Worm (Caenorhabditis elegans): ENCODE measurements around the gene der-2.
A peak's percentile ranks its signal among the peaks of the same experiment; 100 is the strongest.

The der-2 gene

ce11 chrIII:7179538-7180301 lies 43.2 kb downstream of the der-2 start, which contains the start of the genes rps-14 and rpl-36 (continued):
- TF ChIP-seq ceh-27 (GFP tag; optimal IDR thresholded peaks at IDR 0.05) (peak; percentile 61), fkh-3 (tag; optimal IDR thresholded peaks at IDR 0.05) (no peak), athp-1 (tag; optimal IDR thresholded peaks at IDR 0.05) (no peak), F39B2.1 (GFP tag; IDR thresholded peaks at IDR 0.05) (no peak), cebp-1 (GFP tag; IDR thresholded peaks at IDR 0.05) (no peak), cebp-1 (tag; optimal IDR thresholded peaks at IDR 0.05) (peak; percentile 77), mel-28 (tag; optimal IDR thresholded peaks at IDR 0.05; ENCODE audit: borderline replicate concordance) (no peak), madf-6 (GFP tag; IDR thresholded peaks at IDR 0.05) (peak; percentile 70), ceh-100 (GFP tag; IDR thresholded peaks at IDR 0.05) (peak; percentile 61), madf-8 (GFP tag; conservative IDR thresholded peaks at IDR 0.05) (0 out of 2 replicates have a peak, but pooled peaks have one; percentile 15), ztf-3 (GFP tag; optimal IDR thresholded peaks at IDR 0.05) (no peak), Y53G8AR.9 (GFP tag; conservative IDR thresholded peaks at IDR 0.05) (0 out of 2 replicates have a peak, but pooled peaks have one; percentile 28), somi-1 (GFP tag; optimal IDR thresholded peaks at IDR 0.05) (no peak), lin-40 (tag; optimal IDR thresholded peaks at IDR 0.05) (peak; percentile 82), Y95B8A.8 (GFP tag; IDR thresholded peaks at IDR 0.05) (no peak), nfyb-1 (GFP tag; IDR thresholded peaks at IDR 0.05) (0 out of 2 replicates have a peak, but pooled peaks have one; percentile 47), nhr-80 (tag; optimal IDR thresholded peaks at IDR 0.05) (no peak), zim-3 (tag; optimal IDR thresholded peaks at IDR 0.05) (no peak), F23B12.7 (tag; optimal IDR thresholded peaks at IDR 0.05; ENCODE audit: insufficient read depth) (peak; percentile 96), aptf-3 (GFP tag; IDR thresholded peaks at IDR 0.05) (no peak), dpff-1 (tag; optimal IDR thresholded peaks at IDR 0.05) (no peak), attf-3 (GFP tag; conservative IDR thresholded peaks at IDR 0.05) (peak; percentile 72), ekl-4 (GFP tag; IDR thresholded peaks at IDR 0.05) (peak; percentile 36; the same call in 1 of the 2 replicates), ccch-3 (GFP tag; optimal IDR thresholded peaks at IDR 0.05) (no peak), let-607 (tag; optimal IDR thresholded peaks at IDR 0.05) (peak in 1 of 2 experiments; percentile 45), lsy-27 (tag; optimal IDR thresholded peaks at IDR 0.05; ENCODE audit: borderline replicate concordance, insufficient read depth) (no peak), lin-35 (GFP tag; optimal IDR thresholded peaks at IDR 0.05) (peak in 1 of 3 experiments; percentile 86), bed-2 (GFP tag; IDR thresholded peaks at IDR 0.05) (no peak), F37B4.10 (GFP tag; IDR thresholded peaks at IDR 0.05) (no peak), C06A6.2 (GFP tag; conservative IDR thresholded peaks at IDR 0.05) (no peak), ztf-26 (tag; optimal IDR thresholded peaks at IDR 0.05) (peak; percentile 32), ztf-25 (GFP tag; IDR thresholded peaks at IDR 0.05) (no peak), nhr-179 (tag; optimal IDR thresholded peaks at IDR 0.05) (no peak), repo-1 (tag; optimal IDR thresholded peaks at IDR 0.05) (no peak), let-526 (GFP tag; IDR thresholded peaks at IDR 0.05) (no peak), mcd-1 (GFP tag; IDR thresholded peaks at IDR 0.05) (peak; percentile 84), snpc-1.1 (tag; optimal IDR thresholded peaks at IDR 0.05; ENCODE audit: insufficient read depth) (peak; percentile 40), Y56A3A.18 (GFP tag; IDR thresholded peaks at IDR 0.05) (no peak), ceh-91 (GFP tag; IDR thresholded peaks at IDR 0.05) (peak; percentile 62; the same call in 1 of the 2 replicates), snpc-1.3 (tag; optimal IDR thresholded peaks at IDR 0.05; ENCODE audit: insufficient read depth) (peak; percentile 71), rec-8 (tag; optimal IDR thresholded peaks at IDR 0.05) (no peak), B0336.3 (GFP tag; IDR thresholded peaks at IDR 0.05) (peak; percentile 29; the same call in 1 of the 2 replicates), efl-1 (GFP tag; optimal IDR thresholded peaks at IDR 0.05) (peak; percentile 60), tbp1 (GFP tag; optimal IDR thresholded peaks at IDR 0.05) (peak; percentile 62), unc-62 (GFP tag; optimal IDR thresholded peaks at IDR 0.05) (no peak), attf-6 (GFP tag; IDR thresholded peaks at IDR 0.05) (no peak)
